Fruit fly (Drosophila melanogaster): Measurements from ENCODE around the gene Ddrgk1.

The Ddrgk1 gene

DNA sequence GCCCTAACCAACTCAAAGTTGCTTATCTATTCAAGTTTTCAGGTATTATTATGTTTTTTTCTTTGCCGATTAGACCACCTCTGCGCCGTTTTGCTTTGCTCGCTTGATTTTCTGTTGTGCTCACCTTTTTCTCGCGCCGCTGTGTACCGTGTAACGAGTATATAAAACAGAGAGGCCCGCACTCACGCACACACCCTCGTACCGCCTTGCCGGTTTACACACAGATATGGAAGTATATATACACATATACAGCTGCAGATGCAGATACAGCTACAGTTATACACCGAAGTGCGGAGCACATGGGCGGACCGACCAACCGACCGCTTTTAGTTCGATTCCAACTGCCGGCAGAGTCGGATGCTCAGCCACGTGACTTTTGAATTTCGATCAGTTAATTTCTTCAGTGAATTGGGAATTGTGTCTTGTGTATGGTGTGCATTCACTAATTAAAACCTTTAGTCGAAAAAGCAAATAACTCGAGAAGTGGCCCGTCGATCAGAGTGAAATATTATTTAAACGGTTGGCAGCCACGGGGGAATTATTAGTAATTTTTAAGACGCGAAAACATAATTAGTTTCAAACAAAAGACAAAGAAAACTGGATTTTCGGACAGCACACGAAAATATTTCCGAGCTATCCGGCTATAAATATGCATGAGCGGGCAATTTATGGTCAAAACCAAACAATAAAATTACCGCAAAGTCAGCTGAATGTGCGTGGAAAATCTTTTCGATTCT is 26.2 kb upstream of the Ddrgk1 start (continued):
- TF ChIP-seq Sry-δ (GFP tag; optimal IDR thresholded peaks at IDR 0.05) (no peak), ttk (GFP tag; IDR thresholded peaks at IDR 0.05) (no peak), Antp (GFP tag; optimal IDR thresholded peaks at IDR 0.05) (peak; percentile 21), Bgb (GFP tag; IDR thresholded peaks at IDR 0.05; ENCODE audit: partially characterized antibody) (peak; percentile 52; the same call in 1 of the 2 replicates), caup (GFP tag; optimal IDR thresholded peaks at IDR 0.05; ENCODE audit: severe bottlenecking) (peak; percentile 74), CG18619 (GFP tag; optimal IDR thresholded peaks at IDR 0.05) (no peak), CG18599 (GFP tag; optimal IDR thresholded peaks at IDR 0.05) (peak; percentile 71), CG10147 (GFP tag; optimal IDR thresholded peaks at IDR 0.05) (no peak), CG2889 (GFP tag; IDR thresholded peaks at IDR 0.05) (no peak), Chrac-16 (GFP tag; optimal IDR thresholded peaks at IDR 0.05) (no peak), bsh (GFP tag; optimal IDR thresholded peaks at IDR 0.05) (peak in 1 of 2 experiments; percentile 18), Dref (GFP tag; IDR thresholded peaks at IDR 0.05) (no peak), CG4282 (GFP tag; optimal IDR thresholded peaks at IDR 0.05) (peak; percentile 12), CG7963 (GFP tag; IDR thresholded peaks at IDR 0.05; ENCODE audit: partially characterized antibody) (no peak), stc (GFP tag; IDR thresholded peaks at IDR 0.05) (peak; percentile 30; the same call in 1 of the 2 replicates), bab2 (GFP tag; optimal IDR thresholded peaks at IDR 0.05) (no peak), HLH4C (GFP tag; IDR thresholded peaks at IDR 0.05; ENCODE audit: partially characterized antibody) (no peak; the same call in 2 of the 3 replicates), pum (GFP tag; optimal IDR thresholded peaks at IDR 0.05) (no peak), Ets97D (GFP tag; optimal IDR thresholded peaks at IDR 0.05) (no peak), CG15073 (GFP tag; optimal IDR thresholded peaks at IDR 0.05) (no peak), CG18011 (GFP tag; optimal IDR thresholded peaks at IDR 0.05) (no peak), Fer1 (GFP tag; optimal IDR thresholded peaks at IDR 0.05) (peak; percentile 78), phol (tag; optimal IDR thresholded peaks at IDR 0.05) (no peak), cato (GFP tag; optimal IDR thresholded peaks at IDR 0.05; ENCODE audit: borderline replicate concordance) (no peak), CG14710 (tag; optimal IDR thresholded peaks at IDR 0.05) (peak; percentile 11), CG2199 (GFP tag; IDR thresholded peaks at IDR 0.05) (peak; percentile 87), CG9817 (tag; optimal IDR thresholded peaks at IDR 0.05) (no peak), CG17186 (GFP tag; optimal IDR thresholded peaks at IDR 0.05) (no peak), BtbVII (GFP tag; optimal IDR thresholded peaks at IDR 0.05) (peak; percentile 48), Spps (tag; optimal IDR thresholded peaks at IDR 0.05) (no peak), nom (GFP tag; optimal IDR thresholded peaks at IDR 0.05) (peak; percentile 82), tio (GFP tag; optimal IDR thresholded peaks at IDR 0.05) (no peak), CG8281 (tag; optimal IDR thresholded peaks at IDR 0.05) (no peak), klu (GFP tag; IDR thresholded peaks at IDR 0.05) (no peak), crol (GFP tag; IDR thresholded peaks at IDR 0.05) (no peak), jing (GFP tag; optimal IDR thresholded peaks at IDR 0.05) (no peak), Dfd (GFP tag; optimal IDR thresholded peaks at IDR 0.05) (no peak), CG1024 (GFP tag; IDR thresholded peaks at IDR 0.05) (no peak), Atf-2 (GFP tag; optimal IDR thresholded peaks at IDR 0.05) (no peak), Dad (GFP tag; optimal IDR thresholded peaks at IDR 0.05) (peak; percentile 32), peb (GFP tag; IDR thresholded peaks at IDR 0.05) (peak; percentile 21; the same call in 1 of the 2 replicates), al (GFP tag; IDR thresholded peaks at IDR 0.05) (no peak), NC2β (GFP tag; optimal IDR thresholded peaks at IDR 0.05) (no peak), gsb-n (tag; optimal IDR thresholded peaks at IDR 0.05) (no peak), scrt (GFP tag; optimal IDR thresholded peaks at IDR 0.05) (peak; percentile 46), HLH54F (GFP tag; optimal IDR thresholded peaks at IDR 0.05) (no peak), CG33213 (GFP tag; optimal IDR thresholded peaks at IDR 0.05) (no peak), Gsc (GFP tag; IDR thresholded peaks at IDR 0.05) (no peak), Sox100B (GFP tag; optimal IDR thresholded peaks at IDR 0.05) (no peak)
